Worm (Caenorhabditis elegans): Measurements from ENCODE around the gene citk-2.
A peak's percentile ranks its signal among the peaks of the same experiment; 100 is the strongest.

citk-2 gene

DNA sequence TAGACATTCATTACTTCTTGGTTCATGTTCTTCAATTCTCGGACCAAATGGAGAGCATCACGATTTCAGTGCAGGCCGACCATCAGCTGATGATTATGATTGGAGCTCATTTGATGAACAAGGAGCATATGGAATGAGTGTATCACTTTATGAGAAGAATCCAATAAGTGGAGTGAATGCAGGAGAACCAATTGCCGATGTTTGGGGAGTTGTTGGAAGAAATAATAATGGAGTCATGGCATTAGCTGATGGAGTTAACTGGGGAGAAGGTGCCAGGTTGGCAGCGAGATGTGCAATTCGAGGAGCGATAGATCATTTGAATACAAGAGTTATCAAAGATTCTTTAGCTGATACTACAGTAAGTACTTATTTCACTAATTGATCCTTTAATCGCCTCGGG, 51.5 kb downstream of the citk-2 start:
- TF ChIP-seq nhr-11 (tag; optimal IDR thresholded peaks at IDR 0.05), result no peak
- TF ChIP-seq efl-1 (optimal IDR thresholded peaks at IDR 0.05), result no peak
- TF ChIP-seq efl-1 (GFP tag; optimal IDR thresholded peaks at IDR 0.05 in 1 of 2), result peak in 1 of 2 experiments; percentile 93
- no peak for TF ChIP-seq fkh-4 (tag; optimal IDR thresholded peaks at IDR 0.05; ENCODE audit: borderline replicate concordance)
